Worm (Caenorhabditis elegans) whole organism, L4 larva: ENCODE results near the gene C45G9.9.

Source experiments
- F10B5.3 ChIP-seq: sonication (generic microtip); optimal IDR thresholded peaks from 2 replicates; lab custom pipeline; 2016; ENCODE audit warnings: mild to moderate bottlenecking, missing genetic modification characterization, missing compliant biosample characterization
- F37D6.2 ChIP-seq: sonication (generic microtip); optimal IDR thresholded peaks from 2 replicates; lab custom pipeline; 2016; ENCODE audit warnings: mild to moderate bottlenecking, missing genetic modification characterization, missing compliant biosample characterization
- F49E8.2 ChIP-seq: sonication (generic microtip); optimal IDR thresholded peaks from 2 replicates; lab custom pipeline; 2016; ENCODE audit warnings: missing compliant biosample characterization, mild to moderate bottlenecking, missing genetic modification characterization, borderline replicate concordance
- R02D3.7 ChIP-seq: fragments of 150-350 bp; sonication (generic microtip); optimal IDR thresholded peaks from 3 replicates; lab custom pipeline; 2014; ENCODE audit warnings: missing biosample characterization, missing genetic modification characterization
- T20F7.1 ChIP-seq: fragments of 200-800 bp; sonication (Bioruptor generic); optimal IDR thresholded peaks from 2 replicates; lab custom pipeline; 2018; ENCODE audit warnings: mild to moderate bottlenecking, missing genetic modification characterization, missing compliant biosample characterization
- T26A8.4 ChIP-seq: fragments of 200-800 bp; sonication (Bioruptor generic); IDR thresholded peaks from 2 replicates; pipeline ENCODE4 v1.3.6; 2022; ENCODE audit warnings: missing genetic modification characterization, missing compliant biosample characterization
- Y75B8A.6 ChIP-seq: fragments of 200-800 bp; sonication (Bioruptor generic); IDR thresholded peaks from 2 replicates; pipeline ENCODE4 v1.3.6; 2022; ENCODE audit warnings: missing genetic modification reagents, missing genetic modification characterization, missing compliant biosample characterization
- aha-1 ChIP-seq: fragments of 150-350 bp; peaks from one replicate; lab custom pipeline; 2014; ENCODE audit warnings: missing biosample characterization, missing genetic modification characterization
- ceh-20 ChIP-seq: fragments of 200-800 bp; sonication (Bioruptor generic); IDR thresholded peaks from 2 replicates; pipeline ENCODE4 v1.3.6; 2022; ENCODE audit warnings: missing genetic modification reagents, missing genetic modification characterization, missing compliant biosample characterization
- ceh-44 ChIP-seq: fragments of 200-800 bp; sonication (Bioruptor generic); IDR thresholded peaks from 2 replicates; pipeline ENCODE4 v1.3.6; 2022; ENCODE audit warnings: missing genetic modification reagents, missing genetic modification characterization, missing compliant biosample characterization
- ctbp-1 ChIP-seq: fragments of 200-800 bp; sonication (Bioruptor generic); IDR thresholded peaks from 2 replicates; pipeline ENCODE4 v1.3.6; 2022; ENCODE audit warnings: missing genetic modification reagents, missing genetic modification characterization, missing compliant biosample characterization
- daf-16 ChIP-seq, 3 experiments: sonication (generic microtip); optimal IDR thresholded peaks; 2 replicates each; lab custom pipeline; 2016 to 2017; ENCODE audit warnings: missing genetic modification characterization in 3 of 3, missing genetic modification reagents in 3 of 3, mild to moderate bottlenecking in 2 of 3, missing compliant biosample characterization in 2 of 3, missing biosample characterization in 1 of 3, moderate library complexity in 1 of 3
- daf-19 ChIP-seq: fragments of 200-800 bp; sonication (Bioruptor generic); conservative IDR thresholded peaks from 2 replicates; pipeline ENCODE4 v1.3.6; 2022; ENCODE audit warnings: missing genetic modification characterization, missing compliant biosample characterization
- daf-8 ChIP-seq: fragments of 200-800 bp; sonication (Bioruptor generic); IDR thresholded peaks from 2 replicates; pipeline ENCODE4 v1.3.6; 2022; ENCODE audit warnings: missing genetic modification characterization, missing compliant biosample characterization
- dmd-6 ChIP-seq: fragments of 200-800 bp; sonication (Bioruptor generic); IDR thresholded peaks from 2 replicates; pipeline ENCODE4 v1.3.6; 2022; ENCODE audit warnings: missing genetic modification reagents, missing genetic modification characterization, missing compliant biosample characterization
- dmd-8 ChIP-seq: fragments of 200-800 bp; sonication (Bioruptor generic); IDR thresholded peaks from 2 replicates; pipeline ENCODE4 v1.3.6; 2022; ENCODE audit warnings: missing genetic modification characterization, missing compliant biosample characterization
- dpl-1 ChIP-seq: fragments of 150-350 bp; optimal IDR thresholded peaks from 2 replicates; lab custom pipeline; 2014; ENCODE audit warnings: missing biosample characterization, missing genetic modification reagents, missing genetic modification characterization
- dve-1 ChIP-seq: sonication (generic microtip); optimal IDR thresholded peaks from 2 replicates; lab custom pipeline; 2017; ENCODE audit warnings: antibody characterized with exemption, mild to moderate bottlenecking, missing genetic modification characterization, missing compliant biosample characterization; ENCODE audit not compliant: insufficient read depth
- egl-27 ChIP-seq: sonication (generic microtip); optimal IDR thresholded peaks from 3 replicates; lab custom pipeline; 2017; ENCODE audit warnings: missing biosample characterization, missing genetic modification reagents, missing genetic modification characterization
- fos-1 ChIP-seq: fragments of 150-350 bp; optimal IDR thresholded peaks from 2 replicates; lab custom pipeline; 2014; ENCODE audit warnings: missing biosample characterization, missing genetic modification characterization
- hif-1 ChIP-seq, 2 experiments: sonication (generic microtip); optimal IDR thresholded peaks; 2 replicates each; lab custom pipeline; 2016 to 2017; ENCODE audit warnings: missing compliant biosample characterization in 2 of 2, missing genetic modification characterization in 2 of 2, missing genetic modification reagents in 2 of 2, missing genotype in 2 of 2, mild to moderate bottlenecking in 1 of 2
- hlh-11 ChIP-seq: fragments of 200-800 bp; sonication (Bioruptor generic); optimal IDR thresholded peaks from 2 replicates; lab custom pipeline; 2018; ENCODE audit warnings: mild to moderate bottlenecking, missing genetic modification characterization, missing compliant biosample characterization
- hlh-30 ChIP-seq: sonication (generic microtip); optimal IDR thresholded peaks from 2 replicates; lab custom pipeline; 2017; ENCODE audit warnings: antibody characterized with exemption, mild to moderate bottlenecking, missing genetic modification characterization, missing compliant biosample characterization; ENCODE audit not compliant: insufficient read depth
- lin-13 ChIP-seq: fragments of 150-350 bp; optimal IDR thresholded peaks from 2 replicates; lab custom pipeline; 2014; ENCODE audit warnings: missing biosample characterization, missing genetic modification reagents, missing genetic modification characterization
- lin-15B ChIP-seq: fragments of 150-350 bp; sonication (generic microtip); optimal IDR thresholded peaks from 3 replicates; lab custom pipeline; 2014; ENCODE audit warnings: missing biosample characterization, missing genetic modification characterization
- lin-38 ChIP-seq: fragments of 200-800 bp; sonication (Bioruptor generic); IDR thresholded peaks from 2 replicates; pipeline ENCODE4 v1.3.6; 2022; ENCODE audit warnings: missing genetic modification reagents, missing genetic modification characterization, missing compliant biosample characterization
- lin-39 ChIP-seq: fragments of 150-350 bp; optimal IDR thresholded peaks from 2 replicates; lab custom pipeline; 2014; ENCODE audit warnings: missing biosample characterization, missing genetic modification reagents, missing genetic modification characterization
- lsy-2 ChIP-seq, 2 experiments: fragments of 150-350 bp in 1 of 2; sonication (generic microtip) in 1 of 2; optimal IDR thresholded peaks; 2 replicates each; lab custom pipeline; 2014 to 2017; ENCODE audit warnings: missing biosample characterization in 2 of 2, missing genetic modification characterization in 2 of 2
- mdl-1 ChIP-seq, 2 experiments: fragments of 150-350 bp in 1 of 2; sonication (generic microtip) in 1 of 2; optimal IDR thresholded peaks; 2 replicates each; lab custom pipeline; 2014 to 2017; ENCODE audit warnings: missing biosample characterization in 2 of 2, missing genetic modification characterization in 2 of 2
- mes-2 ChIP-seq: sonication (generic microtip); optimal IDR thresholded peaks from 2 replicates; lab custom pipeline; 2016; ENCODE audit warnings: missing genotype, mild to moderate bottlenecking, missing genetic modification characterization, missing compliant biosample characterization; ENCODE audit not compliant: poor library complexity, severe bottlenecking
- mxl-2 ChIP-seq: fragments of 200-800 bp; sonication (Bioruptor generic); conservative IDR thresholded peaks from 2 replicates; pipeline ENCODE4 v1.3.6; 2022; ENCODE audit warnings: missing genetic modification reagents, missing genetic modification characterization, missing compliant biosample characterization
- mxl-3 ChIP-seq: fragments of 200-800 bp; sonication (Bioruptor generic); optimal IDR thresholded peaks from 2 replicates; lab custom pipeline; 2018; ENCODE audit warnings: mild to moderate bottlenecking, missing genetic modification characterization, missing compliant biosample characterization
- nhr-237 ChIP-seq: sonication (generic microtip); optimal IDR thresholded peaks from 2 replicates; lab custom pipeline; 2017; ENCODE audit warnings: missing biosample characterization, missing genetic modification characterization
- nhr-28 ChIP-seq: fragments of 150-350 bp; optimal IDR thresholded peaks from 2 replicates; lab custom pipeline; 2014; ENCODE audit warnings: missing biosample characterization, missing genetic modification characterization
- nhr-48 ChIP-seq: sonication (generic microtip); optimal IDR thresholded peaks from 2 replicates; lab custom pipeline; 2016; ENCODE audit warnings: mild to moderate bottlenecking, missing genetic modification characterization, missing compliant biosample characterization
- nhr-77 ChIP-seq: fragments of 150-350 bp; optimal IDR thresholded peaks from 2 replicates; lab custom pipeline; 2014; ENCODE audit warnings: missing biosample characterization, missing genetic modification characterization
- pha-4 ChIP-seq, 2 experiments: fragments of 150-350 bp in 1 of 2; fragments of 200-800 bp in 1 of 2; sonication (Bioruptor generic) in 1 of 2; IDR thresholded peaks in 1 of 2; optimal IDR thresholded peaks in 1 of 2; 2 replicates each; pipeline versions ENCODE4 v1.3.6 to Lab custom; 2014 to 2022; ENCODE audit warnings: missing genetic modification characterization in 2 of 2, missing genetic modification reagents in 2 of 2, missing biosample characterization in 1 of 2, missing compliant biosample characterization in 1 of 2
- pqm-1 ChIP-seq: sonication (generic microtip); optimal IDR thresholded peaks from 2 replicates; lab custom pipeline; 2017; ENCODE audit warnings: missing biosample characterization, missing genetic modification characterization
- rbr-2 ChIP-seq: sonication (generic microtip); optimal IDR thresholded peaks from 2 replicates; lab custom pipeline; 2016; ENCODE audit warnings: missing genotype, missing genetic modification characterization, missing compliant biosample characterization
- sdz-12 ChIP-seq: fragments of 200-800 bp; sonication (Bioruptor generic); optimal IDR thresholded peaks from 2 replicates; lab custom pipeline; 2018; ENCODE audit warnings: mild to moderate bottlenecking, missing genetic modification characterization, missing compliant biosample characterization
- snpc-4 ChIP-seq: fragments of 150-350 bp; optimal IDR thresholded peaks from 2 replicates; lab custom pipeline; 2014; ENCODE audit warnings: missing biosample characterization, missing genetic modification characterization
- spr-3 ChIP-seq: fragments of 200-800 bp; sonication (Bioruptor generic); optimal IDR thresholded peaks from 2 replicates; lab custom pipeline; 2018; ENCODE audit warnings: mild to moderate bottlenecking, missing genetic modification characterization, missing compliant biosample characterization
- tag-97 ChIP-seq: fragments of 200-800 bp; sonication (Bioruptor generic); IDR thresholded peaks from 2 replicates; pipeline ENCODE4 v1.3.6; 2022; ENCODE audit warnings: missing genetic modification characterization, missing compliant biosample characterization
- unc-62 ChIP-seq, 3 experiments: fragments of 150-350 bp in 1 of 3; sonication (generic microtip); optimal IDR thresholded peaks in 2 of 3; peaks in 1 of 3; 1 replicate in 1 of 3; 2 replicates in 2 of 3; lab custom pipeline; 2014 to 2017; ENCODE audit warnings: missing biosample characterization in 3 of 3, missing genetic modification characterization in 3 of 3, missing genetic modification reagents in 3 of 3, missing genotype in 1 of 3
- vab-7 ChIP-seq: fragments of 200-800 bp; sonication (Bioruptor generic); IDR thresholded peaks from 2 replicates; pipeline ENCODE4 v1.3.6; 2022; ENCODE audit warnings: missing genetic modification reagents, missing genetic modification characterization, missing compliant biosample characterization
- zfp-3 ChIP-seq: fragments of 200-800 bp; sonication (Bioruptor generic); conservative IDR thresholded peaks from 2 replicates; pipeline ENCODE4 v1.3.6; 2022; ENCODE audit warnings: missing genetic modification reagents, missing genetic modification characterization, missing compliant biosample characterization
- zip-2 ChIP-seq: fragments of 150-350 bp; optimal IDR thresholded peaks from 2 replicates; lab custom pipeline; 2014; ENCODE audit warnings: missing biosample characterization, missing genetic modification characterization

The C45G9.9 gene

ce11 chrIII:5078062-5078461 lies 22.5 kb upstream of the C45G9.9 start (continued):
- TF ChIP-seq mxl-2 (no peak), zip-2 (tag; lab: Kevin White, UChicago) (no peak), mes-2 (tag; lab: Kevin White, UChicago) (peak; percentile 65), ceh-20 (0 out of 2 replicates have a peak, but pooled peaks have one; percentile 38), vab-7 (GFP tag; lab: Robert Waterston, UW) (no peak), snpc-4 (tag; lab: Kevin White, UChicago) (no peak), dpl-1 (GFP tag; lab: Kevin White, UChicago) (peak; percentile 12), tag-97 (no peak), lin-15B (no peak), daf-19 (GFP tag; lab: Robert Waterston, UW) (no peak), nhr-28 (tag; lab: Kevin White, UChicago) (peak; percentile 97), mxl-3 (GFP tag; lab: Kevin White, UChicago) (peak; percentile 97), ctbp-1 (GFP tag; lab: Robert Waterston, UW) (no peak), rbr-2 (tag; lab: Kevin White, UChicago) (no peak), ceh-44 (GFP tag; lab: Robert Waterston, UW) (no peak), T26A8.4 (GFP tag; lab: Robert Waterston, UW) (no peak), R02D3.7 (tag; lab: Kevin White, UChicago) (no peak), zfp-3 (GFP tag; lab: Robert Waterston, UW) (no peak), lin-39 (no peak), egl-27 (no peak), lin-38 (GFP tag; lab: Robert Waterston, UW) (0 out of 2 replicates have a peak, but pooled peaks have one; percentile 30), lin-13 (GFP tag; lab: Kevin White, UChicago) (no peak), nhr-48 (tag; lab: Kevin White, UChicago) (peak; percentile 88), fos-1 (no peak), dmd-6 (GFP tag; lab: Robert Waterston, UW) (peak; percentile 99), hif-1 (tag; optimal IDR thresholded peaks at IDR 0.05; lab: Kevin White, UChicago) (peak in 1 of 2 experiments; percentile 66), nhr-237 (tag; lab: Kevin White, UChicago) (no peak), daf-8 (no peak), F49E8.2 (tag; lab: Kevin White, UChicago) (no peak)

DNA sequence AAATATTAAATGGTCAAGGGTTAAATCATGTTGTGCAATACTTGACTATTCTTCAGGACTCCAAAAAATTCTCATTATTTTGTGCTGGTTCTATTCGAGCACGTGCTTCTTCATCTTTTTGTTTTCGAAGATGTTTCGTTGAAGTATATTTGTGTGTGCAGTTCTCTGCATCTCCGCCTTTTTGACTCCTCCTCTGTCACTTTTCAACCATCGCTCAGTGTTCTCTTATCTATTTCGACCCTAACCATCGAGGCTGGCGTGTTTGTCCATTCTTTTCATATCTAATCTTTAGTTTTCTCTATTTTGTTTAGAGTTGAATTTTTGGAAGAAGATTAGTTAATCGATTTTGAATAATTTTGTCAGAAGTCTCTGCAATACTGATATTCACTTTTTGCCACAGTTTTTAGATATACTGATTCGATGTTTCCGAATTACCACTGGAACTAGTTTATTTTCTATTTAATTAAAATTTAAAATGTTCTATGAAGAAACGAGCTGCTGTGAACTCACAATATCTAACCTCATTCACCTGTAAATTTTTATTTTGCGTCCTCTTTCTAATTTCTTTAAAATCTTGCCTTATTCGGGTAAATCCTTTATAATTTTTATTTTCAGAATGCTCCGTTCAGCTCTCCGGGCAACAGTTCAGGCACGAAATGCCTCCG lies 21.7 kb upstream of the C45G9.9 start, which contains the start of gene alh-1:
alh-1 (plus strand) TSS at position 615 of the 665 bp plus-strand sequence.
- TF ChIP-seq ctbp-1 (GFP tag; lab: Robert Waterston, UW) (no peak), nhr-48 (tag; lab: Kevin White, UChicago) (no peak), mxl-3 (GFP tag; lab: Kevin White, UChicago) (peak; percentile 53), nhr-77 (peak; percentile 35), egl-27 (no peak), lsy-2 (tag; optimal IDR thresholded peaks at IDR 0.05; lab: Kevin White, UChicago) (peak in 1 of 2 experiments; percentile 12), spr-3 (GFP tag; lab: Kevin White, UChicago) (no peak), unc-62 (GFP tag; optimal IDR thresholded peaks at IDR 0.05 in 1 of 2; lab: Kevin White, UChicago) (peak in 1 of 2 experiments; percentile 74), unc-62 (tag; optimal IDR thresholded peaks at IDR 0.05; lab: Kevin White, UChicago) (no peak), pha-4 (GFP tag; IDR thresholded peaks at IDR 0.05; lab: Robert Waterston, UW) (no peak), pha-4 (tag; optimal IDR thresholded peaks at IDR 0.05; lab: Kevin White, UChicago) (peak; percentile 23), dmd-8 (GFP tag; lab: Robert Waterston, UW) (no peak), T20F7.1 (GFP tag; lab: Kevin White, UChicago) (peak; percentile 12), mdl-1 (tag; optimal IDR thresholded peaks at IDR 0.05; lab: Kevin White, UChicago) (peak in 1 of 2 experiments; percentile 67), aha-1 (tag; lab: Kevin White, UChicago) (peak; percentile 20), Y75B8A.6 (no peak), dve-1 (peak; percentile 69), hlh-11 (tag; lab: Kevin White, UChicago) (peak; percentile 75), sdz-12 (GFP tag; lab: Kevin White, UChicago) (no peak), hlh-30 (tag; lab: Kevin White, UChicago) (peak; percentile 21), nhr-28 (tag; lab: Kevin White, UChicago) (peak; percentile 54), pqm-1 (tag; lab: Kevin White, UChicago) (peak; percentile 78), daf-16 (GFP tag; optimal IDR thresholded peaks at IDR 0.05; lab: Kevin White, UChicago) (no peak), daf-16 (tag; optimal IDR thresholded peaks at IDR 0.05; lab: Kevin White, UChicago) (peak; percentile 79), F10B5.3 (tag; lab: Kevin White, UChicago) (no peak), F37D6.2 (tag; lab: Kevin White, UChicago) (no peak)
